Fruit fly (Drosophila melanogaster): Measurements from ENCODE around the gene toc.
A peak's percentile ranks its signal among the peaks of the same experiment; 100 is the strongest.

toc gene

DNA sequence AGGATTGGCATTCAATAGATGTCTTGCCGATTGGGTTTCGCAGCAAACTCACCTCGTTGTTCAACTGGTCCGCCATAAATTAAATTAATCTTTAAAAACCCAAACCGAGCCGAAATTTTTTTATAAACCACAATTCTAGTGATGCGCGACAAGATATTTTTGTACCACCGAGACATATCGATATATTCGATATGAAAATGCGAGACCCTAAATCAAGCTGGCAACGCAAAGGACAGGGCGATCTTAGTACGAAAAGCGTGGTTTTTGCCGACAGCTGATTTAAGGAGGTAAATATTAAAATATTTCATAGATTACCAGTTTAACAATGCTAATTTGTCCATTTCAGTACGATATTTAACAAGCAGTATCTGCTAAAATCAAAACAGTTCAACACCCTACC is 115.6 kb downstream of the toc start, which contains the start of the genes Sf3b2 and CG17219 (continued):
- TF ChIP-seq CG15601 (tag; optimal IDR thresholded peaks at IDR 0.05) (no peak), twi (tag; optimal IDR thresholded peaks at IDR 0.05) (no peak), sob (GFP tag; IDR thresholded peaks at IDR 0.05) (peak; percentile 25; the same call in 1 of the 2 replicates), Oli (tag; optimal IDR thresholded peaks at IDR 0.05) (no peak), Sry-β (GFP tag; optimal IDR thresholded peaks at IDR 0.05) (peak; percentile 45), Max (GFP tag; optimal IDR thresholded peaks at IDR 0.05) (peak; percentile 62), Dbx (GFP tag; IDR thresholded peaks at IDR 0.05) (no peak), CG2678 (tag; optimal IDR thresholded peaks at IDR 0.05) (no peak), Atf-2 (GFP tag; optimal IDR thresholded peaks at IDR 0.05) (no peak), Spps (tag; optimal IDR thresholded peaks at IDR 0.05) (no peak), CG6791 (GFP tag; IDR thresholded peaks at IDR 0.05; ENCODE audit: partially characterized antibody) (peak; percentile 61), luna (GFP tag; optimal IDR thresholded peaks at IDR 0.05) (no peak), bsh (GFP tag; optimal IDR thresholded peaks at IDR 0.05) (no peak), CG14441 (GFP tag; IDR thresholded peaks at IDR 0.05) (no peak), CG9215 (GFP tag; IDR thresholded peaks at IDR 0.05) (no peak), D19A (tag; optimal IDR thresholded peaks at IDR 0.05) (no peak), CG2889 (GFP tag; IDR thresholded peaks at IDR 0.05) (no peak), gro (GFP tag; optimal IDR thresholded peaks at IDR 0.05) (peak; percentile 24), Lhr (GFP tag; optimal IDR thresholded peaks at IDR 0.05) (no peak), HLH54F (GFP tag; optimal IDR thresholded peaks at IDR 0.05) (peak; percentile 16), Nf-YC (tag; optimal IDR thresholded peaks at IDR 0.05) (no peak), Abd-B (GFP tag; optimal IDR thresholded peaks at IDR 0.05) (no peak), Trl (optimal IDR thresholded peaks at IDR 0.05) (no peak), Trl (GFP tag; optimal IDR thresholded peaks at IDR 0.05) (peak; percentile 7), usp (GFP tag; optimal IDR thresholded peaks at IDR 0.05) (no peak), Ets97D (GFP tag; optimal IDR thresholded peaks at IDR 0.05) (peak; percentile 9), H15 (GFP tag; IDR thresholded peaks at IDR 0.05) (no peak), E2f1 (GFP tag; IDR thresholded peaks at IDR 0.05) (no peak), lab (GFP tag; optimal IDR thresholded peaks at IDR 0.05) (no peak), Mad (GFP tag; optimal IDR thresholded peaks at IDR 0.05) (peak; percentile 42), CG4617 (GFP tag; optimal IDR thresholded peaks at IDR 0.05; ENCODE audit: borderline replicate concordance) (peak; percentile 87), CG6254 (GFP tag; optimal IDR thresholded peaks at IDR 0.05) (peak; percentile 99), crol (GFP tag; IDR thresholded peaks at IDR 0.05) (no peak), croc (GFP tag; conservative IDR thresholded peaks at IDR 0.05) (no peak), Nf-YB (GFP tag; optimal IDR thresholded peaks at IDR 0.05) (no peak), CG2875 (GFP tag; optimal IDR thresholded peaks at IDR 0.05) (no peak), knrl (GFP tag; IDR thresholded peaks at IDR 0.05; ENCODE audit: partially characterized antibody) (peak; percentile 70), cato (GFP tag; optimal IDR thresholded peaks at IDR 0.05; ENCODE audit: borderline replicate concordance) (no peak), mam (GFP tag; optimal IDR thresholded peaks at IDR 0.05) (peak; percentile 39), HmgZ (tag; optimal IDR thresholded peaks at IDR 0.05) (peak; percentile 60), Asciz (GFP tag; optimal IDR thresholded peaks at IDR 0.05) (no peak), CG17328 (GFP tag; IDR thresholded peaks at IDR 0.05) (no peak), gt (GFP tag; IDR thresholded peaks at IDR 0.05) (no peak), CG7963 (GFP tag; IDR thresholded peaks at IDR 0.05; ENCODE audit: partially characterized antibody) (peak; percentile 49; the same call in 1 of the 3 replicates), Bdp1 (GFP tag; optimal IDR thresholded peaks at IDR 0.05) (no peak), Sry-δ (GFP tag; optimal IDR thresholded peaks at IDR 0.05) (peak; percentile 91), Deaf1 (tag; optimal IDR thresholded peaks at IDR 0.05) (no peak), gcm2 (GFP tag; optimal IDR thresholded peaks at IDR 0.05) (no peak), schlank (tag; optimal IDR thresholded peaks at IDR 0.05) (no peak), Ptx1 (GFP tag; IDR thresholded peaks at IDR 0.05) (no peak), Dfd (GFP tag; optimal IDR thresholded peaks at IDR 0.05) (no peak), CG13624 (GFP tag; optimal IDR thresholded peaks at IDR 0.05) (peak; percentile 23)
